Worm (Caenorhabditis elegans): ENCODE data around the gene C04H5.1.

DNA sequence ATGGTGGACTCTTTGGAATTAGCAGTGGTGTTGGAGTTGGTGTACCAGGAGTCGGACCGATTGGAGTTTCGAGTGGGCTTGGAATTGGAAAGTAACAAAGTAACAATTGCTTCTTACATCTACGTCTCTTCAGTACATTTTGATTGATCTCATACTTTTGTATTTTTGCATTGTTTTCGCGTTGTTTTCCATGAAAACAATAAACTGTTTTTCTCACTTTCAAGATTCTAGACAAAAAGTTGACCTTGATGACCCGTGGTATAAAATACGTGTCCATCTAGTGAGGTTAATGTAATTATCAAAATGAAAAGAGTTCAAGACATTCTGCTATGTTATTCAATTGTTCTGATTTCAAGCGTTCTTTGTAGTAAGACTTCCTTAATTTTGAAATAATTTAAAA, 32.7 kb upstream of the C04H5.1 start, which contains the start of gene K10H10.5:
- TF ChIP-seq elt-3 (tag; optimal IDR thresholded peaks at IDR 0.05): no peak
- no peak for TF ChIP-seq pha-4 (tag; optimal IDR thresholded peaks at IDR 0.05)
- no peak for TF ChIP-seq egl-5 (tag; optimal IDR thresholded peaks at IDR 0.05)
- TF ChIP-seq skn-1 (tag; optimal IDR thresholded peaks at IDR 0.05): no peak
